Worm (Caenorhabditis elegans) whole organism, L4 larva: ENCODE results near the gene toc-1.

ENCODE experiments used
- F37D6.2 ChIP-seq: sonication (generic microtip); optimal IDR thresholded peaks from 2 replicates; lab custom pipeline; 2016; ENCODE audit warnings: mild to moderate bottlenecking, missing genetic modification characterization, missing compliant biosample characterization
- aha-1 ChIP-seq: fragments of 150-350 bp; peaks from one replicate; lab custom pipeline; 2014; ENCODE audit warnings: missing biosample characterization, missing genetic modification characterization
- dmd-6 ChIP-seq: fragments of 200-800 bp; sonication (Bioruptor generic); IDR thresholded peaks from 2 replicates; pipeline ENCODE4 v1.3.6; 2022; ENCODE audit warnings: missing genetic modification reagents, missing genetic modification characterization, missing compliant biosample characterization
- mes-2 ChIP-seq: sonication (generic microtip); optimal IDR thresholded peaks from 2 replicates; lab custom pipeline; 2016; ENCODE audit warnings: missing genotype, mild to moderate bottlenecking, missing genetic modification characterization, missing compliant biosample characterization; ENCODE audit not compliant: poor library complexity, severe bottlenecking
- snpc-1.2 ChIP-seq: fragments of 200-800 bp; sonication (Bioruptor generic); IDR thresholded peaks from 2 replicates; pipeline ENCODE4 v1.3.6; 2022; ENCODE audit warnings: missing genetic modification reagents, missing genetic modification characterization, missing compliant biosample characterization
- ztf-11 ChIP-seq: fragments of 150-350 bp; optimal IDR thresholded peaks from 2 replicates; lab custom pipeline; 2014; ENCODE audit warnings: missing biosample characterization, missing genetic modification characterization

DNA sequence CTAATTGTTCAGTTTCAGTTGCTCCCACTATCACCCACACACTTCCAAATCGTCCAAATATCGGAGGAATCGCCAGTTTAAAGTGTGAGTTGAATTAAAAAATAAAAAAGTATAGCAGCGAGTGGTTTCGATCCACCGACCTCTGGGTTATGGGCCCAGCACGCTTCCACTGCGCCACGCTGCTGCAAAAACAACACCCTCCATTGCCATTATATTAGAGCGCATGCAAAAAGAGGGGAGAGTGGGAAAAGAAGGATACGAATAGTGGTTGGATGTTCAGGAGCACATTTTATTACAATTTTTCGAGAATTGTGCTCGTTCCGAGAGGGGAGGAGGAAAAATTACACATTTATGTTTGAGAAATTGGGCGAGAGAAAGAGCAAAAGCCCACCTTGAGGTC lies 19.8 kb downstream of the toc-1 start:
- TF ChIP-seq aha-1 (tag; lab: Kevin White, UChicago) (no peak), F37D6.2 (tag; lab: Kevin White, UChicago) (peak; percentile 51), ztf-11 (tag; lab: Kevin White, UChicago) (no peak), mes-2 (tag; lab: Kevin White, UChicago) (peak; percentile 68), snpc-1.2 (GFP tag; lab: Robert Waterston, UW) (peak; percentile 46; the same call in 1 of the 2 replicates), dmd-6 (peak; percentile 59)
